Fruit fly (Drosophila melanogaster): ENCODE measurements around the gene Npc2b.

The Npc2b gene

DNA sequence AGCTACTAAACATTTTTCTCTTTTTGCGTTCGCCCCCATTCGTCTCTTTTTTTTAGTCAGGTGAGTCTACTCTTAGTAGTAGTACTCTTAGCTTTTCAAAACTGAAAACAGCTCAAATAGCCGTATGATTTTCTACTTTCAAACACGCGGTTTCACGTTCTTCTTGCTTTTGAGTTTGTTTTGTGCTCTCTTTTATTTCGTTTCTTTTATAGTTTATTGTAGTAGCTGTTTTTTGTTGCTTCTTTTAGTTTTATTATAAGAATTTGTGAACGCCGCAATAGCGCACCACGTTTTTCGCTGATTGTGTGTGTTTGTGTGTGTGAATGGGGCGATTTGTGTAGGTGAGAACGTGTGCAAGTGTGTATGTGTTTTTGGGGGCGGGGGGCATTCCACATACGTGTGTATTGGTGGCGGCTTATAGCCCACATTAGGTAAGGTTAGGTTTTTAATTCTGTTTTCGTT lies 37.9 kb upstream of the Npc2b start:
- TF ChIP-seq CG4496 (GFP tag; IDR thresholded peaks at IDR 0.05) = peak; percentile 56; the same call in 1 of the 3 replicates
- 0 out of 2 replicates have a peak, but pooled peaks have one; percentile 22 for TF ChIP-seq CG32121 (GFP tag; IDR thresholded peaks at IDR 0.05)
- TF ChIP-seq EcR (GFP tag; optimal IDR thresholded peaks at IDR 0.05) = no peak
- TF ChIP-seq CG13204 (GFP tag; optimal IDR thresholded peaks at IDR 0.05) = peak; percentile 18

DNA sequence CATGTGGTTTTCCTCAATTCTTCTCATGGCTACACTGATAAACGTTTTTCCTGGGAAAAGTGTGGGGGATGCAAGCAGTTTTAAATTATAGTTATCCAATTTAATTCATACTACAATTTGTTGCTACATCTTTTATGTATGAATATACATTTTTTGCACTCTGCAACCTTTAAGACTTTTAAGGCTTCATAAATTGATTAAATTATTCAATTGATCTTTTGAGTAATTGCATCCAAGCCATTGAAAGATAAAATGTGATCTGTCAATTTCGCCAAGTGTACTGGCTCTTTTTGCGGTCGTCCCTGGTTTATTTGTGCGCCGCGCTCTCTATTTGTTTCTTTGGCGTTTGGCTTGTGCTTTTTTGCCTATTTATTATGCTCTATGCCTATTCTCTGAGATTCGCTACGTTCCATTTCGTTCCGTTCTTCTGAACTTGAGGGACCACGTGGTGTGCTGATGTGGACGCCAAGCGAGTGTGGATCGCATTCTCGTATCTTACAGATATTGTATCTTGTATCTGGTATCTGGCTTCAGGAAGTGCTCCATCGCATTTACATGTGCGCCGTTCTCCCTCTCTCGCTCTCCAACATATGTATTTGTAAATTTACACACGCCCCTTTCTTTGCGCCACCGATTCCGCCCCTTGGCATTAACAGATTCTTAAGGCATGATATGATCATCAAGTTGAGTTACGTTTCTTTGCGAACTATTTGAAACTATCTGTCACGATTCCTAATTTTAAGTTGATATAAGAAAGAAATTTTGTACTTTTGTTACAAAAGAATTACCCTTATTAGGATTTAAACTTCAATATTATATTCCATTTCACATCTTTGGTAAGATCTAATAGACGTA lies 36.9 kb upstream of the Npc2b start:
- peak; percentile 84 for TF ChIP-seq fd96Ca (GFP tag; IDR thresholded peaks at IDR 0.05)
- TF ChIP-seq CG14655 (GFP tag; optimal IDR thresholded peaks at IDR 0.05) = peak; percentile 98
- TF ChIP-seq EcR (GFP tag; optimal IDR thresholded peaks at IDR 0.05) = no peak
- TF ChIP-seq Ets98B (GFP tag; IDR thresholded peaks at IDR 0.05) = peak; percentile 88
- TF ChIP-seq CG34367 (tag; optimal IDR thresholded peaks at IDR 0.05) = peak; percentile 39
- peak; percentile 9 for TF ChIP-seq D1 (tag; optimal IDR thresholded peaks at IDR 0.05)
- TF ChIP-seq CG13204 (GFP tag; optimal IDR thresholded peaks at IDR 0.05) = no peak
- TF ChIP-seq CG9948 (tag; optimal IDR thresholded peaks at IDR 0.05) = peak; percentile 84
- TF ChIP-seq CG17806 (tag; optimal IDR thresholded peaks at IDR 0.05) = peak; percentile 57
- peak; percentile 56; the same call in 1 of the 2 replicates for TF ChIP-seq rn (GFP tag; IDR thresholded peaks at IDR 0.05)
- peak; percentile 21 for TF ChIP-seq CG15710 (tag; optimal IDR thresholded peaks at IDR 0.05)
- TF ChIP-seq Pif1B (GFP tag; optimal IDR thresholded peaks at IDR 0.05) = peak; percentile 76
- peak; percentile 69 for TF ChIP-seq CG10348 (GFP tag; IDR thresholded peaks at IDR 0.05)
- TF ChIP-seq CG12605 (GFP tag; IDR thresholded peaks at IDR 0.05) = peak; percentile 82; the same call in 1 of the 2 replicates
- peak; percentile 45 for TF ChIP-seq CG8159 (tag; optimal IDR thresholded peaks at IDR 0.05)
- peak; percentile 93 for TF ChIP-seq CG32121 (GFP tag; IDR thresholded peaks at IDR 0.05)
- TF ChIP-seq CG4496 (GFP tag; IDR thresholded peaks at IDR 0.05) = peak; percentile 94
- peak; percentile 84 for TF ChIP-seq Pif1A (GFP tag; optimal IDR thresholded peaks at IDR 0.05)
- peak; percentile 97 for TF ChIP-seq CG8301 (tag; optimal IDR thresholded peaks at IDR 0.05)
- TF ChIP-seq Snoo (tag; optimal IDR thresholded peaks at IDR 0.05) = no peak
- no peak for TF ChIP-seq gl (tag; optimal IDR thresholded peaks at IDR 0.05)

DNA sequence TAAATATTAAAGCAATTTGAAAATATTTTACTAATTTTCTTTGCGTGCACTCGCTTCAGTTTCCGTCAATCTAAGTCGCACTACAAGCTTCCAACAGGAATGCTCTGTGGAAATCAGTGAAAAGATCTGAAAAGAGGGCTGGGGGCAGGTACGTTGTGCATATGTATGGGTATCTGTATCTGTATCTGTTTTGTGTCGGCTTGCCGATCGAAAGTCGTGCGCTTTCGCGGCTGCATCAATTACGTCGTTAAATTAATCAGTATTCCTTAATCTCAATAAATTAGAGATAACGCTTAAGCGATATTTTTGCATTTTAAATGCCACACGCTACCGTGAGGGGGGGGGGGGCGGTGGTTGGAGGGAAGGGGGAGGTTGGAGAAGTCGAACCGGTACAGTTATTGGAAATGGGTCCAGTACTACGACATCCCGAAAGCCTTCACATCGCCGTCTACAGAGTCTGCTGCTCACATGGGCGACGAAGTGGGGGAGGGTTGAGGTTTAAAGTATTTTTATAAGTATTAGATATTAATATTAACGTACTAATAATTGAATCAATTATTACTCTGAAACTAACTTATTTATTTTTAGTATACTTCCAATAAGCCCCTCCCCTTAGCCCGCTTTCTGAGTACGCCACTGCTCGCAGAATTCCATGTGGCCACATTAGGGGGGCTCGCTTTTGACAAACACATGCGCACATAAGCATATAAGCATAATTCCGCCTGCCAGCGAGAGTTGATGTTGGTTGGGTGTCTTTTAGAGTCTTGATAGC lies 36.1 kb upstream of the Npc2b start:
- TF ChIP-seq Pif1A (GFP tag; optimal IDR thresholded peaks at IDR 0.05) = peak; percentile 86
- peak; percentile 97 for TF ChIP-seq Ets98B (GFP tag; IDR thresholded peaks at IDR 0.05)
- TF ChIP-seq gl (tag; optimal IDR thresholded peaks at IDR 0.05) = peak; percentile 77
- peak; percentile 89 for TF ChIP-seq CG34367 (tag; optimal IDR thresholded peaks at IDR 0.05)
- peak; percentile 76 for TF ChIP-seq D1 (tag; optimal IDR thresholded peaks at IDR 0.05)
- peak; percentile 94 for TF ChIP-seq rn (GFP tag; IDR thresholded peaks at IDR 0.05)
- peak; percentile 94 for TF ChIP-seq CG12605 (GFP tag; IDR thresholded peaks at IDR 0.05)
- peak; percentile 94 for TF ChIP-seq CG8159 (tag; optimal IDR thresholded peaks at IDR 0.05)
- peak; percentile 93 for TF ChIP-seq CG9948 (tag; optimal IDR thresholded peaks at IDR 0.05)
- peak; percentile 63 for TF ChIP-seq EcR (GFP tag; optimal IDR thresholded peaks at IDR 0.05)
- peak; percentile 98 for TF ChIP-seq CG4496 (GFP tag; IDR thresholded peaks at IDR 0.05)
- TF ChIP-seq CG10348 (GFP tag; IDR thresholded peaks at IDR 0.05) = peak; percentile 83
- TF ChIP-seq Snoo (tag; optimal IDR thresholded peaks at IDR 0.05) = peak; percentile 92
- TF ChIP-seq CG13204 (GFP tag; optimal IDR thresholded peaks at IDR 0.05) = peak; percentile 91
- peak; percentile 98 for TF ChIP-seq CG32121 (GFP tag; IDR thresholded peaks at IDR 0.05)
- TF ChIP-seq CG8301 (tag; optimal IDR thresholded peaks at IDR 0.05) = peak; percentile 94
- TF ChIP-seq fd96Ca (GFP tag; IDR thresholded peaks at IDR 0.05) = peak; percentile 98
- TF ChIP-seq CG14655 (GFP tag; optimal IDR thresholded peaks at IDR 0.05) = peak; percentile 94
- TF ChIP-seq CG15710 (tag; optimal IDR thresholded peaks at IDR 0.05) = peak; percentile 96
- peak; percentile 89 for TF ChIP-seq Pif1B (GFP tag; optimal IDR thresholded peaks at IDR 0.05)
- peak; percentile 93 for TF ChIP-seq CG17806 (tag; optimal IDR thresholded peaks at IDR 0.05)

dm6 chr3R:14054103-14054502 lies 35.2 kb upstream of the Npc2b start:
- no peak for TF ChIP-seq fd96Ca (GFP tag; IDR thresholded peaks at IDR 0.05)
- no peak for TF ChIP-seq Pif1B (GFP tag; optimal IDR thresholded peaks at IDR 0.05)
- no peak for TF ChIP-seq CG32121 (GFP tag; IDR thresholded peaks at IDR 0.05)
- no peak for TF ChIP-seq CG12605 (GFP tag; IDR thresholded peaks at IDR 0.05)
- no peak for TF ChIP-seq CG17806 (tag; optimal IDR thresholded peaks at IDR 0.05)
- TF ChIP-seq EcR (GFP tag; optimal IDR thresholded peaks at IDR 0.05) = no peak
- TF ChIP-seq CG8301 (tag; optimal IDR thresholded peaks at IDR 0.05) = no peak
- TF ChIP-seq CG10348 (GFP tag; IDR thresholded peaks at IDR 0.05) = no peak
- no peak for TF ChIP-seq rn (GFP tag; IDR thresholded peaks at IDR 0.05)
- no peak for TF ChIP-seq CG4496 (GFP tag; IDR thresholded peaks at IDR 0.05)

- peak; percentile 71; the same call in 1 of the 3 replicates for TF ChIP-seq fd96Ca (GFP tag; IDR thresholded peaks at IDR 0.05)
- TF ChIP-seq Ets98B (GFP tag; IDR thresholded peaks at IDR 0.05) = peak; percentile 37; the same call in 1 of the 2 replicates
- TF ChIP-seq CG4496 (GFP tag; IDR thresholded peaks at IDR 0.05) = no peak
- TF ChIP-seq CG32121 (GFP tag; IDR thresholded peaks at IDR 0.05) = 0 out of 2 replicates have a peak, but pooled peaks have one; percentile 43
- peak; percentile 63 for TF ChIP-seq EcR (GFP tag; optimal IDR thresholded peaks at IDR 0.05)
- peak; percentile 34 for TF ChIP-seq CG12605 (GFP tag; IDR thresholded peaks at IDR 0.05)
Observed at dm6 chr3R:14055944-14056319, 33.4 kb upstream of the Npc2b start.
